Fruit fly (Drosophila melanogaster) whole organism, embryonic: ENCODE measurements around the gene swa.
A peak's percentile ranks its signal among the peaks of the same experiment; 100 is the strongest.

Experiments
- Abd-B ChIP-seq: fragments of 200-800 bp; sonication (Bioruptor generic); optimal IDR thresholded peaks from 2 replicates; lab custom pipeline; 2018; ENCODE audit warnings: missing biosample characterization, mild to moderate bottlenecking, missing genetic modification characterization, moderate library complexity
- Antp ChIP-seq: fragments of 200-800 bp; sonication (Bioruptor generic); optimal IDR thresholded peaks from 3 replicates; lab custom pipeline; 2016; ENCODE audit warnings: missing biosample characterization, missing genetic modification characterization
- Atf-2 ChIP-seq: fragments of 200-800 bp; sonication (Bioruptor generic); optimal IDR thresholded peaks from 2 replicates; lab custom pipeline; 2016; ENCODE audit warnings: missing biosample characterization, missing genetic modification characterization
- Atf6 ChIP-seq: fragments of 200-800 bp; sonication (Bioruptor generic); IDR thresholded peaks from 2 replicates; pipeline ENCODE4 v1.3.6; 2022; ENCODE audit warnings: missing biosample characterization, missing genetic modification characterization
- CG10267 ChIP-seq: fragments of 200-800 bp; sonication (Bioruptor generic); optimal IDR thresholded peaks from 2 replicates; lab custom pipeline; 2018; ENCODE audit warnings: missing biosample characterization, mild to moderate bottlenecking, missing genetic modification characterization, moderate library complexity
- CG11560 ChIP-seq: fragments of 200-800 bp; sonication (Bioruptor generic); IDR thresholded peaks from 3 replicates; pipeline ENCODE4 v1.3.6; 2022; ENCODE audit warnings: missing biosample characterization, missing genetic modification characterization
- CG12659 ChIP-seq: fragments of 200-800 bp; sonication (Bioruptor generic); optimal IDR thresholded peaks from 3 replicates; lab custom pipeline; 2017; ENCODE audit warnings: mild to moderate bottlenecking, missing biosample characterization, missing genetic modification reagents, missing genetic modification characterization
- CG17385 ChIP-seq: fragments of 200-800 bp; sonication (Bioruptor generic); optimal IDR thresholded peaks from 3 replicates; lab custom pipeline; 2018; ENCODE audit warnings: missing biosample characterization, mild to moderate bottlenecking, missing genetic modification characterization
- CG18262 ChIP-seq: fragments of 200-800 bp; optimal IDR thresholded peaks from 3 replicates; lab custom pipeline; 2019; ENCODE audit warnings: missing biosample characterization, mild to moderate bottlenecking, missing genetic modification characterization, moderate library complexity
- CG1832 ChIP-seq: fragments of 200-800 bp; sonication (Bioruptor generic); optimal IDR thresholded peaks from 2 replicates; lab custom pipeline; 2017; ENCODE audit warnings: missing biosample characterization, mild to moderate bottlenecking, missing genetic modification characterization, inconsistent platforms
- CG3281 ChIP-seq: fragments of 200-800 bp; sonication (Bioruptor generic); optimal IDR thresholded peaks from 3 replicates; lab custom pipeline; 2017; ENCODE audit warnings: missing biosample characterization, mild to moderate bottlenecking, missing genetic modification characterization
- CG4404 ChIP-seq: fragments of 200-800 bp; sonication (Bioruptor generic); IDR thresholded peaks from 2 replicates; pipeline ENCODE4 v1.3.6; 2022; ENCODE audit warnings: missing biosample characterization, missing genetic modification characterization
- CG4424 ChIP-seq: fragments of 200-800 bp; sonication (Bioruptor generic); optimal IDR thresholded peaks from 3 replicates; lab custom pipeline; 2016; ENCODE audit warnings: missing biosample characterization, missing genetic modification characterization
- CG4617 ChIP-seq: fragments of 200-800 bp; sonication (Bioruptor generic); optimal IDR thresholded peaks from 3 replicates; lab custom pipeline; 2016; ENCODE audit warnings: missing biosample characterization, missing genetic modification characterization, borderline replicate concordance
- CG4707 ChIP-seq: fragments of 200-800 bp; sonication (Bioruptor generic); optimal IDR thresholded peaks from 2 replicates; lab custom pipeline; 2018; ENCODE audit warnings: missing biosample characterization, mild to moderate bottlenecking, missing genetic modification characterization, moderate library complexity
- CG4854 ChIP-seq: fragments of 200-800 bp; sonication (Bioruptor generic); optimal IDR thresholded peaks from 2 replicates; lab custom pipeline; 2016; ENCODE audit warnings: missing biosample characterization, missing genetic modification characterization, inconsistent platforms
- CG6765 ChIP-seq: fragments of 200-800 bp; sonication (Bioruptor generic); optimal IDR thresholded peaks from 3 replicates; lab custom pipeline; 2017; ENCODE audit warnings: missing biosample characterization, mild to moderate bottlenecking, missing genetic modification characterization
- CG7556 ChIP-seq: fragments of 200-800 bp; sonication (Bioruptor generic); optimal IDR thresholded peaks from 2 replicates; lab custom pipeline; 2017; ENCODE audit warnings: missing biosample characterization, mild to moderate bottlenecking, missing genetic modification characterization
- CG9437 ChIP-seq: fragments of 200-800 bp; sonication (Bioruptor generic); optimal IDR thresholded peaks from 2 replicates; lab custom pipeline; 2018; ENCODE audit warnings: missing biosample characterization, mild to moderate bottlenecking, missing genetic modification characterization
- CG9797 ChIP-seq: fragments of 200-800 bp; sonication (Bioruptor generic); optimal IDR thresholded peaks from 3 replicates; lab custom pipeline; 2018; ENCODE audit warnings: missing biosample characterization, mild to moderate bottlenecking, missing genetic modification characterization
- Dek ChIP-seq: fragments of 200-800 bp; sonication (Bioruptor generic); optimal IDR thresholded peaks from 3 replicates; lab custom pipeline; 2019; ENCODE audit warnings: missing biosample characterization, mild to moderate bottlenecking, missing genetic modification characterization, moderate library complexity
- Doc3 ChIP-seq: fragments of 200-800 bp; sonication (Bioruptor generic); IDR thresholded peaks from 3 replicates; pipeline ENCODE4 v1.3.6; 2022; ENCODE audit warnings: missing biosample characterization, missing genetic modification characterization; ENCODE audit not compliant: partially characterized antibody
- E2f1 ChIP-seq: fragments of 200-800 bp; sonication (Bioruptor generic); IDR thresholded peaks from 2 replicates; pipeline ENCODE4 v1.3.6; 2022; ENCODE audit warnings: missing biosample characterization, missing genetic modification characterization
- HLH3B ChIP-seq: fragments of 200-800 bp; sonication (Bioruptor generic); IDR thresholded peaks from 2 replicates; pipeline ENCODE4 v1.3.6; 2022; ENCODE audit warnings: missing biosample characterization, missing genetic modification characterization
- Hey ChIP-seq: fragments of 200-800 bp; sonication (Bioruptor generic); optimal IDR thresholded peaks from 3 replicates; lab custom pipeline; 2018; ENCODE audit warnings: missing biosample characterization, mild to moderate bottlenecking, missing genetic modification characterization
- Hsf ChIP-seq: fragments of 200-800 bp; sonication (Bioruptor generic); optimal IDR thresholded peaks from 3 replicates; lab custom pipeline; 2016; ENCODE audit warnings: missing biosample characterization, missing genetic modification characterization
- MESR4 ChIP-seq: fragments of 200-800 bp; sonication (Bioruptor generic); optimal IDR thresholded peaks from 2 replicates; lab custom pipeline; 2018; ENCODE audit warnings: missing biosample characterization, mild to moderate bottlenecking, missing genetic modification characterization, moderate library complexity
- Med ChIP-seq: fragments of 200-800 bp; sonication (Bioruptor generic); peaks from one replicate; lab custom pipeline; 2016; ENCODE audit warnings: missing biosample characterization, missing genetic modification characterization, mild to moderate bottlenecking, inconsistent platforms, moderate library complexity
- Pdp1 ChIP-seq, 2 experiments: fragments of 200-800 bp; sonication (Bioruptor generic); optimal IDR thresholded peaks; 3 replicates each; lab custom pipeline; 2016; ENCODE audit warnings: missing biosample characterization in 2 of 2, missing genetic modification characterization in 2 of 2, mild to moderate bottlenecking in 1 of 2, moderate library complexity in 1 of 2
- Tbp ChIP-seq: fragments of >200 bp; optimal IDR thresholded peaks from 2 replicates; lab custom pipeline; 2018; ENCODE audit warnings: missing biosample characterization, missing genetic modification characterization
- Xrp1 ChIP-seq: fragments of 200-800 bp; sonication (Bioruptor generic); IDR thresholded peaks from 2 replicates; pipeline ENCODE4 v1.3.6; 2022; ENCODE audit warnings: missing biosample characterization, missing genetic modification characterization
- bigmax ChIP-seq: fragments of 200-800 bp; sonication (Bioruptor generic); optimal IDR thresholded peaks from 2 replicates; lab custom pipeline; 2018; ENCODE audit warnings: missing biosample characterization, mild to moderate bottlenecking, missing genetic modification characterization
- chif ChIP-seq, 2 experiments: fragments of 200-800 bp; sonication (Bioruptor generic); optimal IDR thresholded peaks; 3 replicates each; lab custom pipeline; 2016; ENCODE audit warnings: missing biosample characterization in 2 of 2, missing genetic modification characterization in 2 of 2
- crc ChIP-seq: fragments of 200-800 bp; sonication (Bioruptor generic); optimal IDR thresholded peaks from 2 replicates; lab custom pipeline; 2016; ENCODE audit warnings: missing biosample characterization, missing genetic modification characterization
- dati ChIP-seq: fragments of 200-800 bp; sonication (Bioruptor generic); IDR thresholded peaks from 2 replicates; pipeline ENCODE4 v1.3.6; 2022; ENCODE audit warnings: missing biosample characterization, missing genetic modification characterization
- dmrt11E ChIP-seq: fragments of 200-800 bp; sonication (Bioruptor generic); optimal IDR thresholded peaks from 3 replicates; lab custom pipeline; 2018; ENCODE audit warnings: missing biosample characterization, mild to moderate bottlenecking, missing genetic modification characterization, moderate library complexity
- fd96Cb ChIP-seq: fragments of 200-800 bp; sonication (Bioruptor generic); optimal IDR thresholded peaks from 2 replicates; lab custom pipeline; 2018; ENCODE audit warnings: missing biosample characterization, mild to moderate bottlenecking, missing genetic modification characterization, moderate library complexity
- fu2 ChIP-seq: fragments of 200-800 bp; sonication (Bioruptor generic); optimal IDR thresholded peaks from 2 replicates; lab custom pipeline; 2016; ENCODE audit warnings: missing biosample characterization, missing genetic modification characterization
- h ChIP-seq: fragments of >200 bp; optimal IDR thresholded peaks from 2 replicates; lab custom pipeline; 2017
- ind ChIP-seq: fragments of 200-800 bp; sonication (Bioruptor generic); optimal IDR thresholded peaks from 3 replicates; lab custom pipeline; 2016; ENCODE audit warnings: missing biosample characterization, missing genetic modification characterization
- nmo ChIP-seq: fragments of 200-800 bp; sonication (Bioruptor generic); optimal IDR thresholded peaks from 2 replicates; lab custom pipeline; 2018; ENCODE audit warnings: missing biosample characterization, mild to moderate bottlenecking, missing genetic modification characterization, moderate library complexity
- otp ChIP-seq: fragments of 200-800 bp; sonication (Bioruptor generic); IDR thresholded peaks from 3 replicates; pipeline ENCODE4, ENCODE4 v1.3.6; 2022; ENCODE audit warnings: missing biosample characterization, missing genetic modification characterization
- pros ChIP-seq: fragments of 200-800 bp; sonication (Bioruptor generic); optimal IDR thresholded peaks from 3 replicates; lab custom pipeline; 2019; ENCODE audit warnings: missing biosample characterization, mild to moderate bottlenecking, missing genetic modification characterization, moderate library complexity
- row ChIP-seq: fragments of 200-800 bp; sonication (Bioruptor generic); IDR thresholded peaks from 3 replicates; pipeline ENCODE4 v1.3.6; 2022; ENCODE audit warnings: missing biosample characterization, missing genetic modification characterization
- seq ChIP-seq: fragments of 200-800 bp; sonication (Bioruptor generic); IDR thresholded peaks from 2 replicates; pipeline ENCODE4 v1.3.6; 2022; ENCODE audit warnings: missing biosample characterization, missing genetic modification characterization
- shn ChIP-seq: fragments of 200-800 bp; sonication (Bioruptor generic); optimal IDR thresholded peaks from 3 replicates; lab custom pipeline; 2016; ENCODE audit warnings: missing biosample characterization, missing genetic modification characterization
- sr ChIP-seq: fragments of 200-800 bp; sonication (Bioruptor generic); IDR thresholded peaks from 3 replicates; pipeline ENCODE4 v1.3.6; 2022; ENCODE audit warnings: missing biosample characterization, missing genetic modification characterization
- tin ChIP-seq: fragments of 200-800 bp; sonication (Bioruptor generic); optimal IDR thresholded peaks from 3 replicates; lab custom pipeline; 2016; ENCODE audit warnings: missing biosample characterization, missing genetic modification characterization
- trem ChIP-seq: fragments of 200-800 bp; optimal IDR thresholded peaks from 3 replicates; lab custom pipeline; 2019; ENCODE audit warnings: missing biosample characterization, mild to moderate bottlenecking, missing genetic modification characterization, moderate library complexity
- vfl ChIP-seq: fragments of 200-800 bp; sonication (Bioruptor generic); optimal IDR thresholded peaks from 2 replicates; lab custom pipeline; 2016; ENCODE audit warnings: missing biosample characterization, missing genetic modification characterization
- zf30C ChIP-seq: fragments of 200-800 bp; sonication (Bioruptor generic); optimal IDR thresholded peaks from 3 replicates; lab custom pipeline; 2018; ENCODE audit warnings: missing biosample characterization, mild to moderate bottlenecking, missing genetic modification characterization

Gene swa

dm6 chrX:6375636-6376035, 10.1 kb upstream of the swa start (continued):
- peak; percentile 48; the same call in 1 of the 2 replicates for TF ChIP-seq Atf6 (GFP tag; lab: Robert Waterston, UW)
- no peak for TF ChIP-seq Hey
- peak; percentile 49 for TF ChIP-seq fd96Cb
- peak; percentile 1 for TF ChIP-seq CG9437 (GFP tag; lab: Kevin White, UChicago)
- TF ChIP-seq h (lab: Kevin White, UChicago): no peak
- TF ChIP-seq CG12659 (GFP tag; lab: Kevin White, UChicago): peak; percentile 32
- peak; percentile 15; the same call in 1 of the 2 replicates for TF ChIP-seq seq (GFP tag; lab: Robert Waterston, UW)
- peak; percentile 72 for TF ChIP-seq row (GFP tag; lab: Robert Waterston, UW)
- no peak for TF ChIP-seq fu2 (GFP tag; lab: Kevin White, UChicago)
- peak; percentile 91 for TF ChIP-seq Med (GFP tag; lab: Kevin White, UChicago)
- TF ChIP-seq vfl (GFP tag; lab: Kevin White, UChicago): no peak
- peak; percentile 30 for TF ChIP-seq Antp
- peak; percentile 48 for TF ChIP-seq CG17385 (GFP tag; lab: Kevin White, UChicago)
- TF ChIP-seq dmrt11E (tag; lab: Kevin White, UChicago): no peak
- TF ChIP-seq Hsf: peak; percentile 46
- TF ChIP-seq CG7556 (GFP tag; lab: Kevin White, UChicago): peak; percentile 65
- no peak for TF ChIP-seq CG4854 (GFP tag; lab: Kevin White, UChicago)
- peak; percentile 59 for TF ChIP-seq nmo (GFP tag; lab: Kevin White, UChicago)
- TF ChIP-seq CG4707 (GFP tag; lab: Kevin White, UChicago): no peak
- TF ChIP-seq HLH3B (GFP tag; lab: Robert Waterston, UW): 0 out of 2 replicates have a peak, but pooled peaks have one; percentile 25
- peak; percentile 22 for TF ChIP-seq CG18262 (tag; lab: Kevin White, UChicago)
- peak; percentile 16 for TF ChIP-seq crc (GFP tag; lab: Kevin White, UChicago)
- TF ChIP-seq MESR4 (GFP tag; lab: Kevin White, UChicago): no peak
- TF ChIP-seq chif (GFP tag; optimal IDR thresholded peaks at IDR 0.05; lab: Kevin White, UChicago): peak in 1 of 2 experiments; percentile 29
- TF ChIP-seq CG9797 (GFP tag; lab: Kevin White, UChicago): no peak
- TF ChIP-seq zf30C (GFP tag; lab: Kevin White, UChicago): peak; percentile 13
- no peak for TF ChIP-seq bigmax (GFP tag; lab: Kevin White, UChicago)
- peak; percentile 1 for TF ChIP-seq trem (tag; lab: Kevin White, UChicago)
- TF ChIP-seq tin (GFP tag; lab: Kevin White, UChicago): peak; percentile 49
- no peak for TF ChIP-seq CG4617 (GFP tag; lab: Kevin White, UChicago)
- peak; percentile 16 for TF ChIP-seq CG6765
- peak; percentile 0 for TF ChIP-seq Abd-B (GFP tag; lab: Kevin White, UChicago)
- peak; percentile 6 to 26 for TF ChIP-seq Pdp1 (GFP tag; optimal IDR thresholded peaks at IDR 0.05; lab: Kevin White, UChicago)
- peak; percentile 26; the same call in 1 of the 2 replicates for TF ChIP-seq Xrp1 (GFP tag; lab: Robert Waterston, UW)
- peak; percentile 51 for TF ChIP-seq E2f1
- TF ChIP-seq CG4404 (GFP tag; lab: Robert Waterston, UW): no peak
- TF ChIP-seq sr: no peak
- TF ChIP-seq Doc3 (GFP tag; lab: Robert Waterston, UW): no peak
- TF ChIP-seq otp: peak; percentile 30; the same call in 1 of the 3 replicates
- TF ChIP-seq Atf-2 (GFP tag; lab: Kevin White, UChicago): no peak
- TF ChIP-seq Tbp: no peak
- TF ChIP-seq dati (GFP tag; lab: Robert Waterston, UW): no peak
- peak; percentile 61 for TF ChIP-seq CG3281
- TF ChIP-seq CG1832 (GFP tag; lab: Kevin White, UChicago): no peak
- no peak for TF ChIP-seq shn (GFP tag; lab: Kevin White, UChicago)
- TF ChIP-seq CG10267: peak; percentile 8
- peak; percentile 53 for TF ChIP-seq ind
- TF ChIP-seq Dek (tag; lab: Kevin White, UChicago): peak; percentile 47
- peak; percentile 36 for TF ChIP-seq CG4424 (GFP tag; lab: Kevin White, UChicago)
- TF ChIP-seq CG11560: peak; percentile 42; the same call in 1 of the 3 replicates
- no peak for TF ChIP-seq pros (GFP tag; lab: Kevin White, UChicago)
